Fruit fly (Drosophila melanogaster) Kc167 (cell line): ENCODE results near the gene pxb.

Experiments used
- Myc ChIP-seq: fragments of >200 bp; optimal IDR thresholded peaks from 2 replicates; lab custom pipeline; 2017; ENCODE audit warnings: missing external identifiers
- Sin3A ChIP-seq: fragments of >200 bp; optimal IDR thresholded peaks from 2 replicates; lab custom pipeline; 2018; ENCODE audit warnings: missing external identifiers
- h ChIP-seq: fragments of >200 bp; optimal IDR thresholded peaks from 3 replicates; lab custom pipeline; 2018; ENCODE audit warnings: missing external identifiers
- insv ChIP-seq: fragments of >200 bp; optimal IDR thresholded peaks from 3 replicates; lab custom pipeline; 2018; ENCODE audit warnings: missing external identifiers
- psq ChIP-seq: fragments of >200 bp; optimal IDR thresholded peaks from 2 replicates; lab custom pipeline; 2017; ENCODE audit warnings: missing external identifiers
- ttk ChIP-seq: sonication (Bioruptor generic); optimal IDR thresholded peaks from 2 replicates; lab custom pipeline; 2017; ENCODE audit warnings: missing external identifiers

Gene pxb

DNA sequence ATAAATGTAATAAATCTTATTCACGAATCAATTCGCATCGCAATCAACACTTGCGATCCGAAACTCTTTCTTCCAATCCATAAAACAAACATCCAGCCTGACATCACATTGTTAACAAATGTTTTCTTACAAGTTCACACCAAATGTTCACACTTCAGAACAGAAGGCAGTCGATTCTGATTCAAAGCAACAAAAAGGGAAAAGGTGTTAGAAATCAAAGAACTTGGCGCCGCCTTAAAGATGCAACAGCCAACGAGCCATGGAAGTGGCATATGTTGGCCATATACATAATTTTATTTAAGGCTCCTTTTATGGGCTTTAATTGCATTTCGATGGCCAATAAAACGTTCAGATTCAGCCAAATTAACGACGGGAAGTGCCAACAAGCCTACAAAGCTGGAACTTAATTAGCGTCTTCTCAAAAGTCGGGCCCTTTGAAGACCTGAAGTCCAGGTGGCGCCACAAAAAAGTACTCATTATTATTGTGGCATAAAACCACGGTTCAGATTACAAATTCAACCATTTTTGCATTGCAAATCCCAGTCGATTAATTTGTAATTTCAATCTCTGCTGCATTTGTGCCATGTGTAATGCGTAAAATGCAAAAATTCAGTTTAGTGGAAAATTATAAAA is 24.5 kb upstream of the pxb start:
- TF ChIP-seq psq (no peak), Sin3A (lab: Kevin White, UChicago) (no peak), h (lab: Kevin White, UChicago) (no peak), insv (lab: Kevin White, UChicago) (no peak), ttk (lab: Kevin White, UChicago) (no peak), Myc (lab: Kevin White, UChicago) (no peak)

DNA sequence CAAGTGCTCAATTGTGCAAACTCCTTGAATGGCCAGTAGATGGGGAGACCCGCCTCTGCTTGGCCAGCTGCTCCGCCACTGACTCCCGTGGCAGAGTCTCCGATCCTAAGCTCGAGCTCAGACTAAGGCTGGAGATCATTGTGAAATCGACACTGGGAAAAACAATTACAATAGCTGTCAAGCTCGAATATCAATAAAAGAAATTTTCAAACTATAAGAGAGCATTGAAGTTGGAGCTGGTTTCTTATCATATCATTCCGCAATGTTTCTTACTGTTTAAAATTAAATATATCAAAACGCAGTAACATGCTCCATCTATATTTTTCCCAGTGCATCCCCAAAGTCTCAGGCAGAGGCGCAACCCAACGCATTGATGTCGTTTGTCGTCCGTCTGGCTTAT is 23.2 kb upstream of the pxb start:
- TF ChIP-seq insv (lab: Kevin White, UChicago) (no peak), h (lab: Kevin White, UChicago) (no peak), Myc (lab: Kevin White, UChicago) (no peak), ttk (lab: Kevin White, UChicago) (no peak), Sin3A (lab: Kevin White, UChicago) (no peak), psq (no peak)

DNA sequence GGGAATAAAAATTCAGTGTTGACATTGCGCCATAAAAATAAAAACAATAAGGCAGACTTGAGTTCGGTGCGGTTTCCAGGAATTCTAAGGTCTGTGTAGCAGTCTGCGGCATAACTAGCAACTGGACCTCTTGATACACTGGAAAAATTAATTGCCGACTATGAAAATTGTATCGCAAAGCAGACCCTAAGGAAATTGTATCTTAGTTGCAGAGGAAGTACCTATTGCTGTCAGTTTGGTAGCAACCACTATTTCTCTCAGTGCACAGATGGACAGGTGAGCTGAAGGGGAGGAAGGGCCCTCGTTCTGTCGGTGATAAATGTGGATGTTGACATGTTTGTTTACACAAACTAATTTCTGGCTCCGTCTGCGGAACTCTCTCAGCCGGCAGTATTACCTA is 21.2 kb upstream of the pxb start:
- TF ChIP-seq Myc (lab: Kevin White, UChicago) (no peak), ttk (lab: Kevin White, UChicago) (no peak), Sin3A (lab: Kevin White, UChicago) (no peak), insv (lab: Kevin White, UChicago) (no peak), h (lab: Kevin White, UChicago) (no peak), psq (no peak)

DNA sequence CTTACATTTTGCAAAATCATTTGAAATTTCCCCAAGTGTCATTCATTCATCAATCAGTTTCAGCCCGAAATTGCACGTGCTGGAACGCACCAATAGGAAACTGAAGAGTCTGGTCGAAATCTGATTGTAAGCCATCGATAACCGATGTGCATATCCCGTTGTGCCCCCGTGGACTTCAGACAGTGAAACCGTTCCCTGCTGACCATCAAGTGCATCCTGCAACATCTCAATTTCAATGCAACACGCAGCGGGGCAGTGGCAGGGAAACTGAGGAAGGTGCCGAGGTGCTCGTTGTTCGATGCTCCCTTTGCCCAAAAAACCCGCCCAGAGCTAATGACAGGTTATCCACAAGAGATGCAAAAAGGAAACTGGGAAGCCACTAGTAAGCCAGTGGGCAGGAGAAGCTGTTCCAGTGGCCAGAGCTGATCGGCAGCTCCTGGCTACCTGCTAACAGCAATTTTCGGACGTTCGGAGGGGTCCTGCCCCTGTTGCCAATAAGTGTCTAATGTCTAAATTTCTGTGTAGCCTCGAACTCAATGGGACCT is 19.0 kb upstream of the pxb start:
- no peak for TF ChIP-seq ttk (lab: Kevin White, UChicago)
- no peak for TF ChIP-seq Sin3A (lab: Kevin White, UChicago)
- no peak for TF ChIP-seq Myc (lab: Kevin White, UChicago)
- no peak for TF ChIP-seq psq
- TF ChIP-seq h (lab: Kevin White, UChicago): no peak
- TF ChIP-seq insv (lab: Kevin White, UChicago): no peak

DNA sequence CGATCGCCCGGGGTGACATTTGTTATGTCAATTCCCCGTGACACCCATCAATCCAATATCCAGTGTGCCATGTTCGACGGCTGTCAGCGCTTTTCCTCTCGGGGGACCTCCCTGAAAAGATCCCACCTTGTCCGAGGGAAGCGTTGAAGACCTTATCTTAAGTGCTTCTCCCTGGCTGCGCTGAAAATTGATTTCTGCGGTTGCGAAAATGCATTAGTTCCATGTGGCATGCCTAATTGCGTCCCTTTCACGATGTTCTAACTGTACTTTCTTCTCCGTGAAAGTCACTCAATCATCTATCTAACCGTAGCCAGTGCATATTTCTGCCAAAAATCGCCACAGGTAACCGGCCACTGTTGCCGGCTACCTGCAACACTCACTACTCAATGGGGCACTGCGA is 17.1 kb upstream of the pxb start:
- TF ChIP-seq insv (lab: Kevin White, UChicago) (no peak), h (lab: Kevin White, UChicago) (no peak), ttk (lab: Kevin White, UChicago) (no peak), Myc (lab: Kevin White, UChicago) (no peak), psq (no peak), Sin3A (lab: Kevin White, UChicago) (no peak)

DNA sequence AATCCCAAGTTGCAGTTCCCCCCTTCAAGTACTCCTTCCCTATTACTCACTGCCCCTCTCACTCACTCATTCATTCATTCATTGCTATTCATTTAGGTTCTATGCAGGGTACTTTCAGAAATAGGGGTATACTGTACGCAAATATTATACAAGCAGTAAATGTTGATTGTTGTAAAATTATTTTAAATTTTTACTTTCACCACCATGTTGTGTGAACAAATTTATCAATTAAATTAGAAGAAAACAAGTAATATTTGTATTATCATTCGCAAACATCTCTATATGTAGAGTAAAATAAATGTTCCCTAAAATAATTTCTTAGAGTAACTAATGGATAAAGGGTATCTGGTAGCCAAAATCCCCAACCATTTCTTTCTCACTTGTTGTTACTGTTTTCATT is 15.7 kb upstream of the pxb start:
- TF ChIP-seq Sin3A (lab: Kevin White, UChicago): no peak
- no peak for TF ChIP-seq Myc (lab: Kevin White, UChicago)
- TF ChIP-seq h (lab: Kevin White, UChicago): no peak

DNA sequence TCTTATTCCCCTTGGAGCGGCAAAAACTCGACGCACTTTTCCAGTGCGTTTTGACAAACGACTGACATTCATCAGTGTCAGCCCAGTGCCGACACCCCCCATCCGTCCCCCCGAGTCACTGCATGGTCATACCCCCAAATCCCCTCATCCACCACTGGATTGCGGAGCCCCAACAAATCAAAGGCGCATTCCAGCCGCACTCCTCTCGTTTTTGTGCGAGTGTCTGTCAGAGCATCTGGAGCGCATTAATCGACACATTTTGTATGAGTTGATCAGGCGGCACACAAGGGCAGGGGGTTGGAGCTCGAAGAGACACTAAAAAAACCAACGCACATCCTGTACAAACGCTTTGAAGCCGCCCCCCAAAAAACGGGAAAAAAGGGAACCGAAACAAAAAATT is 15.3 kb upstream of the pxb start:
- TF ChIP-seq insv (lab: Kevin White, UChicago) (no peak), Sin3A (lab: Kevin White, UChicago) (no peak), h (lab: Kevin White, UChicago) (no peak)

DNA sequence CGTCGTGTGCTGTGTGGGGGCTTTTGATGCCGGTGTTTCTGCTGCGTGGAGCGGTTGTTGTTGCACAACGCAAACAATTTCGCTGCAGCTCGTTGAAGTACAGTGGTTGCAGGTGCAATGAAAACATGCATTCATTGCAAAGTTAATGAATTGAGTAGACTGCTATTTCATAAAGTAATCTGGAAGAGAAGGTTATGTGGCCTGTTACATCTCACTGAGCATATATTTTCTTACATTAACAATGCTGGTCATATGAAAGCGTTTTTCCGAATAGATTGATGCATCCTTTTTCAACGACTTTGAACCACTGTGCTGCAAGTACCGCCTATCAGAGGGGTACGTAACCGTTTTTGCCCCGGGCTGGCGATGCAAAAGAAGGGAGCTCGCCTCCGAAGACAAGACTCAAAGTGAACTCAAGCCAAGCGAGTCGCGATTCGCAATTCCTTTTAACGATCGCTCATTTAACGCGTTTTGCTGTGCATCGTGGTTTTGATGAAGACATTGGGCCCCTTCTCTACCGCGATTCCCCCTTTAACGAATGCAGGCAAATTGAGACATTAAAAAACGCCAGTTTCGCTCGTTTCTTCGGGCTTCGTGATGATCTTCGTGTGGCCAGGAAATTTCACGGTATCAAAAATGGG is 14.1 kb upstream of the pxb start:
- no peak for TF ChIP-seq psq

DNA sequence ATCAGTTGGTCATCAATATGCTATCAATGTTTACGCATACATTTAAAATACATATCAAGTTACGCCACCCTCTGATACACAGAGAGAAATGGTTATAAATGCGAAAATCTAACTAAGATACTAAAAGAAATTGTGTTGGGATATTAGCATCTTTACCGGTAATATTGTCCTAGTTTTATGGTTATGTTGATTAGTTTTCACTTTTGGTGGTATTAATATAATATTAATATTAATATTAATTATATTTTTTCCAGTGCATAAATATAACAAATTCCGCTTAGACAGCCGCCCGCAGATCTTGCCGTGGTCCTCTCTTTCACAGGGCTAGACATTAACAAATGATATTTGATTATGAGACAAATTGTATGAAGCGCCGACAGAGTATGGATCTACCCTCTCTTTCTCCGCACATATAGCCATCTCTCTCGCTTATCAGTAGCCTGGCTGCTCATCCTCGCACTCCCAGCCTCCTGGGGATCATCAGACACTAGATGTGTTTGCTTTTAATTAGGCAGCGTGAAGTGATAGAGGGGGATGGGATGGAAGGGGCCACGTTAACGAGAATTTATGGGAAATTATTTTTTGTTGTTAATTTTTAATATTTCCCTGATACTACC is 13.2 kb upstream of the pxb start:
- TF ChIP-seq ttk (lab: Kevin White, UChicago): no peak
- TF ChIP-seq h (lab: Kevin White, UChicago): no peak
- no peak for TF ChIP-seq psq
- TF ChIP-seq Myc (lab: Kevin White, UChicago): no peak
- no peak for TF ChIP-seq Sin3A (lab: Kevin White, UChicago)
- TF ChIP-seq insv (lab: Kevin White, UChicago): no peak

DNA sequence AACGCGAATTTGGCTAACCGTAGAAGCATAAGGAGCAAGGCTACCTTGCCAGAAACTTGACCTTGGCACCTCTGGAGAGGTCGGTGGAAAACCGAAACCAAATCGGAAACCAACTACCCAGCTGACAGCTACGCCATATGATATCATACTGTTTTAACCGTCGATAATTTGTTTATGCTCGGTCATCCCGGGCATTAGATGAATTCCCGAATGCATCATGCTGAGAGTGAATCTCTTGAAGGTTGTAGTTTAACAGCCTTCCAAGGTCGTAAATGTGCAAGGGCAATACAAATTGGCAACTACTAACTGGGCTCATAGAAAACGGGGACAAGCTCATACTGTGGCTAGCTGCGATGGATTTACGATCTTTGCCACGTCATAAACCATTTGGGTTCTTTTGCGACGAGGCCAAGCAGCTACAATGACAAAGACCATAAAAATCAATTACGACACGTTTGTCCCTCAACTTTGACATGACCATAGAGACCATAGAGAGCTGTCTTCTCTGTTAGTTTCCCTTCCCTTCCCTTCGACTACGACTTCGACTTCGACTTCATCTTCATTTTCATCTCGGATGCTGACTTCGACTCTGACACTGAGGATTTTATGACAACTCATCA is 12.1 kb upstream of the pxb start:
- no peak for TF ChIP-seq Myc (lab: Kevin White, UChicago)

DNA sequence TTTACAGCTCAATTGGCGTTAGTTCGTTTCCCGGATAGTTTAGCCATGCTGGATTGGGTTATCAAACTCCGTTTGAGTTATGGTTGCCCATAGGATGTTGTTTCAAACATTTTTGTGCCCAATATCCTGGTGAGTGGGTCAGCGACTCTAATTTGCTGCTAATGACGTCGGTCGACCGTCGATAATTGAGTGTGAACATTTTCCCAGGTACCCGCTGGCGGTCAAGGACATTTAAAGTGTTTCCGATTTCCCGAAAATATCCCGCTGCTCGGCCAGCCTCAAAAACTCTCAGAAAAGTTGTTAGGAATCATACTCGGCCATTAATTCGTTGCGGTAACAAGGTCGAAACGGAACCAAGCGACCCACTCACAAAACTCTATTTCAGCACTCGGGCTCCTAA is 11.1 kb upstream of the pxb start:
- no peak for TF ChIP-seq Sin3A (lab: Kevin White, UChicago)
- TF ChIP-seq ttk (lab: Kevin White, UChicago): no peak

DNA sequence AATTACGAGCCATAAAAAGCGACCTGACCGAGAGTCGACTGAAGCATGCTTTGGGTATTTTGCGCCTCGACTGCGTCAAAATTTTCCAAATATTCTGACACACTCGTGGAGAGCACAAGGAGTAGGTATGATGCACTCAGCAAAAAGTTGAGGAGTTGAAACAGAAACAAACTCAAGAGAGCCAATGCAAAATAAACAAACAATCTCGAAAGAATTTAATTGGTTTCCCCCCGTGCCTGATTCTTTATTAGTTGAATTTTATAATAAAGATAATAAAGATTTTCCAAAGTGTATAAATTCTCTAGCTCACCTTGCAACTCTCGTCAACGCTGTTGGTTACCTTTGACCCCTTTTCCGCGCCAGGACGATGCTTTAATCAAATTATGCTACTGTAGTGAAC is 10.6 kb upstream of the pxb start:
- no peak for TF ChIP-seq Myc (lab: Kevin White, UChicago)
- no peak for TF ChIP-seq h (lab: Kevin White, UChicago)
